Fruit fly (Drosophila melanogaster) whole organism: Measurements from ENCODE around the gene CG42558.

Experiments used
- CG8478 ChIP-seq: fragments of >200 bp; optimal IDR thresholded peaks from 2 replicates; lab custom pipeline; 2018; ENCODE audit warnings: inconsistent platforms
- Dll ChIP-seq: fragments of >200 bp; optimal IDR thresholded peaks from 2 replicates; lab custom pipeline; 2017
- EcR ChIP-seq, 2 experiments: fragments of >200 bp; optimal IDR thresholded peaks; 2 replicates each; lab custom pipeline; 2017; ENCODE audit warnings: missing biosample characterization in 2 of 2, missing genetic modification characterization in 2 of 2, missing genetic modification reagents in 2 of 2
- pan ChIP-seq: fragments of >200 bp; optimal IDR thresholded peaks from 2 replicates; lab custom pipeline; 2017
- psq ChIP-seq: fragments of >200 bp; optimal IDR thresholded peaks from 2 replicates; lab custom pipeline; 2017
- usp ChIP-seq: fragments of >200 bp; optimal IDR thresholded peaks from 2 replicates; lab custom pipeline; 2017; ENCODE audit warnings: missing biosample characterization, missing genetic modification characterization, mixed read lengths

The CG42558 gene

dm6 chr3R:29983886-29984285 lies 50.8 kb downstream of the CG42558 start:
- TF ChIP-seq EcR (GFP tag; optimal IDR thresholded peaks at IDR 0.05; lab: Kevin White, UChicago): no peak
- no peak for TF ChIP-seq pan (lab: Kevin White, UChicago)
- TF ChIP-seq psq (lab: Kevin White, UChicago): no peak
- no peak for TF ChIP-seq CG8478 (lab: Kevin White, UChicago)
- TF ChIP-seq usp (GFP tag; lab: Kevin White, UChicago): no peak
- no peak for TF ChIP-seq Dll (lab: Kevin White, UChicago)
